Fruit fly (Drosophila melanogaster) whole organism, embryonic: ENCODE measurements around the gene CG7011.

Experiments used
- ATbp ChIP-seq: fragments of 200-800 bp; sonication (Bioruptor generic); optimal IDR thresholded peaks from 2 replicates; lab custom pipeline; 2017; ENCODE audit warnings: missing biosample characterization, mild to moderate bottlenecking, missing genetic modification characterization, missing genetic modification reagents
- Bdp1 ChIP-seq: fragments of 200-800 bp; sonication (Bioruptor generic); optimal IDR thresholded peaks from 3 replicates; lab custom pipeline; 2016; ENCODE audit warnings: missing biosample characterization, missing genetic modification characterization
- BtbVII ChIP-seq: fragments of 200-800 bp; sonication (Bioruptor generic); optimal IDR thresholded peaks from 3 replicates; lab custom pipeline; 2017; ENCODE audit warnings: missing biosample characterization, mild to moderate bottlenecking, missing genetic modification characterization
- CG10147 ChIP-seq: fragments of 200-800 bp; sonication (Bioruptor generic); optimal IDR thresholded peaks from 2 replicates; lab custom pipeline; 2019; ENCODE audit warnings: missing biosample characterization, mild to moderate bottlenecking, missing genetic modification characterization, moderate library complexity
- CG10209 ChIP-seq: fragments of 200-800 bp; sonication (Bioruptor generic); optimal IDR thresholded peaks from 3 replicates; lab custom pipeline; 2017; ENCODE audit warnings: missing biosample characterization, mild to moderate bottlenecking, missing genetic modification characterization, missing genetic modification reagents
- CG10267 ChIP-seq: fragments of 200-800 bp; sonication (Bioruptor generic); optimal IDR thresholded peaks from 2 replicates; lab custom pipeline; 2018; ENCODE audit warnings: missing biosample characterization, mild to moderate bottlenecking, missing genetic modification characterization, moderate library complexity
- CG10654 ChIP-seq: fragments of 200-800 bp; sonication (Bioruptor generic); optimal IDR thresholded peaks from 2 replicates; lab custom pipeline; 2016; ENCODE audit warnings: missing biosample characterization, missing genetic modification characterization
- CG11093 ChIP-seq: fragments of 200-800 bp; sonication (Bioruptor generic); IDR thresholded peaks from 3 replicates; pipeline ENCODE4 v1.3.6; 2022; ENCODE audit warnings: missing biosample characterization, missing genetic modification characterization
- CG14050 ChIP-seq: fragments of 200-800 bp; sonication (Bioruptor generic); IDR thresholded peaks from 3 replicates; pipeline ENCODE4 v1.3.6; 2022; ENCODE audit warnings: missing biosample characterization, missing genetic modification characterization
- CG15269 ChIP-seq: fragments of 200-800 bp; sonication (Bioruptor generic); optimal IDR thresholded peaks from 2 replicates; lab custom pipeline; 2018; ENCODE audit warnings: missing biosample characterization, mild to moderate bottlenecking, missing genetic modification characterization, moderate library complexity
- CG16815 ChIP-seq: fragments of 200-800 bp; sonication (Bioruptor generic); optimal IDR thresholded peaks from 3 replicates; lab custom pipeline; 2017; ENCODE audit warnings: missing biosample characterization, mild to moderate bottlenecking, missing genetic modification characterization
- CG17328 ChIP-seq: fragments of 200-800 bp; sonication (Bioruptor generic); IDR thresholded peaks from 2 replicates; pipeline ENCODE4 v1.3.6; 2022; ENCODE audit warnings: missing biosample characterization, missing genetic modification characterization
- CG17359 ChIP-seq: fragments of 200-800 bp; sonication (Bioruptor generic); optimal IDR thresholded peaks from 3 replicates; lab custom pipeline; 2018; ENCODE audit warnings: missing biosample characterization, mild to moderate bottlenecking, missing genetic modification characterization, moderate library complexity
- CG2202 ChIP-seq: fragments of 200-800 bp; sonication (Bioruptor generic); optimal IDR thresholded peaks from 2 replicates; lab custom pipeline; 2018; ENCODE audit warnings: missing biosample characterization, mild to moderate bottlenecking, missing genetic modification characterization
- CG31365 ChIP-seq: fragments of 200-800 bp; sonication (Bioruptor generic); optimal IDR thresholded peaks from 2 replicates; lab custom pipeline; 2018; ENCODE audit warnings: missing biosample characterization, mild to moderate bottlenecking, missing genetic modification characterization
- CG43689 ChIP-seq: fragments of 200-800 bp; sonication (Bioruptor generic); IDR thresholded peaks from 2 replicates; pipeline ENCODE4 v1.3.6; 2022; ENCODE audit warnings: missing biosample characterization, missing genetic modification characterization
- CG5953 ChIP-seq: fragments of 200-800 bp; sonication (Bioruptor generic); IDR thresholded peaks from 2 replicates; pipeline ENCODE4 v1.3.6; 2022; ENCODE audit warnings: missing biosample characterization, missing genetic modification characterization
- CG6689 ChIP-seq: fragments of 200-800 bp; sonication (Bioruptor generic); IDR thresholded peaks from 2 replicates; pipeline ENCODE4 v1.3.6; 2022; ENCODE audit warnings: missing biosample characterization, missing genetic modification characterization
- CG7839 ChIP-seq: fragments of 200-800 bp; sonication (Bioruptor generic); optimal IDR thresholded peaks from 3 replicates; lab custom pipeline; 2018; ENCODE audit warnings: missing biosample characterization, mild to moderate bottlenecking, missing genetic modification characterization, moderate library complexity
- CG7987 ChIP-seq: fragments of 200-800 bp; sonication (Bioruptor generic); optimal IDR thresholded peaks from 2 replicates; lab custom pipeline; 2018; ENCODE audit warnings: missing biosample characterization, mild to moderate bottlenecking, missing genetic modification characterization, moderate library complexity
- CTCF ChIP-seq: fragments of 200-800 bp; sonication (Bioruptor generic); optimal IDR thresholded peaks from 2 replicates; lab custom pipeline; 2017; ENCODE audit warnings: missing biosample characterization, mild to moderate bottlenecking, missing genetic modification characterization, moderate library complexity
- Dip2 ChIP-seq: fragments of 200-800 bp; sonication (Bioruptor generic); IDR thresholded peaks from 2 replicates; pipeline ENCODE4 v1.3.6; 2022; ENCODE audit warnings: missing biosample characterization, missing genetic modification characterization
- Dip3 ChIP-seq: fragments of 200-800 bp; sonication (Bioruptor generic); optimal IDR thresholded peaks from 3 replicates; lab custom pipeline; 2016; ENCODE audit warnings: missing biosample characterization, missing genetic modification characterization
- Dll ChIP-seq: fragments of 200-800 bp; sonication (Bioruptor generic); IDR thresholded peaks from 4 replicates; pipeline ENCODE4 v1.3.6; 2022; ENCODE audit warnings: missing biosample characterization, missing genetic modification characterization; ENCODE audit not compliant: partially characterized antibody
- Ets97D ChIP-seq: fragments of 200-800 bp; sonication (Bioruptor generic); optimal IDR thresholded peaks from 3 replicates; lab custom pipeline; 2016; ENCODE audit warnings: missing biosample characterization, missing genetic modification characterization
- Gug ChIP-seq: fragments of 200-800 bp; sonication (Bioruptor generic); IDR thresholded peaks from 4 replicates; pipeline ENCODE4 v1.3.6; 2022; ENCODE audit warnings: missing biosample characterization, missing genetic modification characterization
- HHEX ChIP-seq: fragments of 200-800 bp; sonication (Bioruptor generic); optimal IDR thresholded peaks from 3 replicates; lab custom pipeline; 2017; ENCODE audit warnings: missing biosample characterization, mild to moderate bottlenecking, missing genetic modification characterization, missing genetic modification reagents
- HLH3B ChIP-seq: fragments of 200-800 bp; sonication (Bioruptor generic); IDR thresholded peaks from 2 replicates; pipeline ENCODE4 v1.3.6; 2022; ENCODE audit warnings: missing biosample characterization, missing genetic modification characterization
- HLHmδ ChIP-seq: fragments of 200-800 bp; sonication (Bioruptor generic); optimal IDR thresholded peaks from 2 replicates; lab custom pipeline; 2018; ENCODE audit warnings: missing biosample characterization, mild to moderate bottlenecking, missing genetic modification characterization, moderate library complexity
- Hand ChIP-seq: fragments of 200-800 bp; sonication (Bioruptor generic); optimal IDR thresholded peaks from 2 replicates; lab custom pipeline; 2017; ENCODE audit warnings: mild to moderate bottlenecking, missing biosample characterization, missing genetic modification reagents, missing genetic modification characterization
- Hr3 ChIP-seq: fragments of 200-800 bp; sonication (Bioruptor generic); optimal IDR thresholded peaks from 3 replicates; lab custom pipeline; 2016; ENCODE audit warnings: missing biosample characterization, missing genetic modification characterization
- Kr ChIP-seq: fragments of 200-800 bp; sonication (Bioruptor generic); optimal IDR thresholded peaks from 2 replicates; lab custom pipeline; 2017; ENCODE audit warnings: missing biosample characterization, mild to moderate bottlenecking, missing genetic modification characterization
- NfI ChIP-seq: fragments of 200-800 bp; sonication (Bioruptor generic); optimal IDR thresholded peaks from 3 replicates; lab custom pipeline; 2018; ENCODE audit warnings: missing biosample characterization, mild to moderate bottlenecking, missing genetic modification characterization, moderate library complexity
- Opbp ChIP-seq: fragments of 200-800 bp; sonication (Bioruptor generic); IDR thresholded peaks from 3 replicates; pipeline ENCODE4 v1.3.6; 2022; ENCODE audit warnings: missing biosample characterization, missing genetic modification characterization; ENCODE audit not compliant: partially characterized antibody
- Sox100B ChIP-seq: fragments of 200-800 bp; sonication (Bioruptor generic); optimal IDR thresholded peaks from 3 replicates; lab custom pipeline; 2018; ENCODE audit warnings: missing biosample characterization, mild to moderate bottlenecking, missing genetic modification characterization
- bab2 ChIP-seq: fragments of 200-800 bp; sonication (Bioruptor generic); optimal IDR thresholded peaks from 2 replicates; lab custom pipeline; 2016; ENCODE audit warnings: missing biosample characterization, missing genetic modification characterization
- btn ChIP-seq: fragments of 200-800 bp; sonication (Bioruptor generic); optimal IDR thresholded peaks from 2 replicates; lab custom pipeline; 2016; ENCODE audit warnings: missing biosample characterization, missing genetic modification characterization
- chif ChIP-seq, 2 experiments: fragments of 200-800 bp; sonication (Bioruptor generic); optimal IDR thresholded peaks; 3 replicates each; lab custom pipeline; 2016; ENCODE audit warnings: missing biosample characterization in 2 of 2, missing genetic modification characterization in 2 of 2
- da ChIP-seq: fragments of 200-800 bp; sonication (Bioruptor generic); optimal IDR thresholded peaks from 2 replicates; lab custom pipeline; 2016; ENCODE audit warnings: missing biosample characterization, missing genetic modification characterization
- danr ChIP-seq: fragments of 200-800 bp; sonication (Bioruptor generic); IDR thresholded peaks from 2 replicates; pipeline ENCODE4 v1.3.6; 2022; ENCODE audit warnings: missing biosample characterization, missing genetic modification characterization
- dm ChIP-seq: fragments of 200-800 bp; sonication (Bioruptor generic); optimal IDR thresholded peaks from 3 replicates; lab custom pipeline; 2016; ENCODE audit warnings: missing biosample characterization, missing genetic modification characterization
- dpn ChIP-seq, 2 experiments: fragments of 200-800 bp; sonication (Bioruptor generic); optimal IDR thresholded peaks; 3 replicates each; lab custom pipeline; 2016; ENCODE audit warnings: missing biosample characterization in 2 of 2, missing genetic modification characterization in 2 of 2
- ftz-f1 ChIP-seq: fragments of 200-800 bp; sonication (Bioruptor generic); optimal IDR thresholded peaks from 2 replicates; lab custom pipeline; 2016; ENCODE audit warnings: missing biosample characterization, missing genetic modification characterization
- hth ChIP-seq: fragments of >200 bp; optimal IDR thresholded peaks from 2 replicates; lab custom pipeline; 2017; ENCODE audit warnings: inconsistent platforms
- insv ChIP-seq, 2 experiments: fragments of 200-800 bp; sonication (Bioruptor generic); optimal IDR thresholded peaks; 3 replicates each; lab custom pipeline; 2016 to 2018; ENCODE audit warnings: missing biosample characterization in 2 of 2, missing genetic modification characterization in 2 of 2
- jigr1 ChIP-seq: fragments of 200-800 bp; sonication (Bioruptor generic); IDR thresholded peaks from 3 replicates; pipeline ENCODE4 v1.3.6; 2022; ENCODE audit warnings: missing biosample characterization, missing genetic modification characterization
- knrl ChIP-seq: fragments of 200-800 bp; sonication (Bioruptor generic); IDR thresholded peaks from 3 replicates; pipeline ENCODE4 v1.3.6; 2022; ENCODE audit warnings: missing biosample characterization, missing genetic modification characterization; ENCODE audit not compliant: partially characterized antibody
- nmo ChIP-seq: fragments of 200-800 bp; sonication (Bioruptor generic); optimal IDR thresholded peaks from 2 replicates; lab custom pipeline; 2018; ENCODE audit warnings: missing biosample characterization, mild to moderate bottlenecking, missing genetic modification characterization, moderate library complexity
- sim ChIP-seq: fragments of 200-800 bp; sonication (Bioruptor generic); IDR thresholded peaks from 2 replicates; pipeline ENCODE4 v1.3.6; 2022; ENCODE audit warnings: missing biosample characterization, missing genetic modification characterization
- stwl ChIP-seq: fragments of 200-800 bp; sonication (Bioruptor generic); optimal IDR thresholded peaks from 3 replicates; lab custom pipeline; 2018; ENCODE audit warnings: missing biosample characterization, mild to moderate bottlenecking, missing genetic modification characterization, moderate library complexity
- tna ChIP-seq: fragments of 200-800 bp; sonication (Bioruptor generic); IDR thresholded peaks from 2 replicates; pipeline ENCODE4 v1.3.6; 2022; ENCODE audit warnings: missing biosample characterization, missing genetic modification characterization; ENCODE audit not compliant: partially characterized antibody
- unc-4 ChIP-seq: fragments of 200-800 bp; sonication (Bioruptor generic); IDR thresholded peaks from 2 replicates; pipeline ENCODE4 v1.3.6; 2022; ENCODE audit warnings: missing biosample characterization, missing genetic modification characterization; ENCODE audit not compliant: partially characterized antibody

Gene CG7011

DNA sequence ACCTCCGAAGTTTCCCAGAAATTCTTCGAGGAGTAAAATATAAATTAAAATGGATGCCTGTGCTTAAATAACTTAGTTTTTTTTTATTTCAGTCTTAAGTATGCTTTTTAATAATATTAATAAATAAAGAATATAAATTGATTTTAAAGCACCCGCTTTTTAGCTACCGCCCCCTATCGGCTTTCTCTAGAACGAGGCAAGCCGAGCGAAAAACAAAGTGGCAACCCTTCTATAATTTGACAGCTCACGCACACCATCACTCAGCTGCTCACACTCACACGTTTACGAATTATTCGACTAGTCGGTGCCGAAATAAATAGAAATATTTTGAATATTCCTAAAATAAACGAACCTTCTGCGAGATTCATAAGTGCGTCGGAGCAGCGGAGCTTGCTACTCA lies 1.9 kb downstream of the CG7011 start, which contains the start of gene CG6878 (continued):
- TF ChIP-seq HHEX (GFP tag; lab: Kevin White, UChicago) (no peak), unc-4 (GFP tag; lab: Robert Waterston, UW) (peak; percentile 34; the same call in 1 of the 2 replicates), NfI (GFP tag; lab: Kevin White, UChicago) (peak; percentile 60), CG10267 (tag; lab: Kevin White, UChicago) (peak; percentile 46), CG31365 (tag; lab: Kevin White, UChicago) (no peak), CG2202 (no peak), tna (GFP tag; lab: Robert Waterston, UW) (no peak), CTCF (GFP tag; lab: Kevin White, UChicago) (peak; percentile 97), hth (no peak), Dip3 (no peak), CG10209 (GFP tag; lab: Kevin White, UChicago) (no peak), insv (GFP tag; optimal IDR thresholded peaks at IDR 0.05; lab: Kevin White, UChicago) (peak in 1 of 2 experiments; percentile 31), CG11093 (no peak), HLHmδ (GFP tag; lab: Kevin White, UChicago) (no peak), CG10147 (GFP tag; lab: Kevin White, UChicago) (no peak), btn (no peak), nmo (GFP tag; lab: Kevin White, UChicago) (peak; percentile 43), Bdp1 (no peak), dm (no peak), CG7839 (tag; lab: Kevin White, UChicago) (peak; percentile 27), danr (GFP tag; lab: Robert Waterston, UW) (no peak), Dll (GFP tag; lab: Robert Waterston, UW) (no peak; the same call in 3 of the 4 replicates), knrl (no peak), CG15269 (tag; lab: Kevin White, UChicago) (no peak), HLH3B (no peak), Hand (GFP tag; lab: Kevin White, UChicago) (no peak), ftz-f1 (GFP tag; lab: Kevin White, UChicago) (no peak), bab2 (GFP tag; lab: Kevin White, UChicago) (no peak), Dip2 (no peak), Kr (GFP tag; lab: Kevin White, UChicago) (no peak), CG17359 (tag; lab: Kevin White, UChicago) (peak; percentile 44), Hr3 (GFP tag; lab: Kevin White, UChicago) (no peak), da (no peak), Gug (GFP tag; lab: Robert Waterston, UW) (no peak), Opbp (GFP tag; lab: Robert Waterston, UW) (no peak), CG16815 (GFP tag; lab: Kevin White, UChicago) (no peak), CG10654 (GFP tag; lab: Kevin White, UChicago) (peak; percentile 8), CG14050 (GFP tag; lab: Robert Waterston, UW) (no peak), CG17328 (no peak), BtbVII (GFP tag; lab: Kevin White, UChicago) (no peak), CG43689 (GFP tag; lab: Robert Waterston, UW) (no peak), sim (GFP tag; lab: Robert Waterston, UW) (no peak), CG7987 (GFP tag; lab: Kevin White, UChicago) (peak; percentile 56), ATbp (no peak), dpn (GFP tag; optimal IDR thresholded peaks at IDR 0.05; lab: Kevin White, UChicago) (peak in 1 of 2 experiments; percentile 16), Sox100B (GFP tag; lab: Kevin White, UChicago) (no peak), stwl (tag; lab: Kevin White, UChicago) (peak; percentile 93), CG5953 (GFP tag; lab: Robert Waterston, UW) (no peak), CG6689 (no peak), chif (GFP tag; optimal IDR thresholded peaks at IDR 0.05; lab: Kevin White, UChicago) (no peak), Ets97D (GFP tag; lab: Kevin White, UChicago) (peak; percentile 71), jigr1 (GFP tag; lab: Robert Waterston, UW) (no peak)
